Worm (Caenorhabditis elegans) whole organism, young adult: ENCODE results near the gene str-153.

ENCODE experiments used
- B0261.1 ChIP-seq: sonication (generic microtip); optimal IDR thresholded peaks from 2 replicates; lab custom pipeline; 2016; ENCODE audit warnings: mild to moderate bottlenecking, missing genetic modification characterization, moderate library complexity, missing compliant biosample characterization
- F22D6.2 ChIP-seq: sonication (generic microtip); optimal IDR thresholded peaks from 2 replicates; lab custom pipeline; 2016; ENCODE audit warnings: mild to moderate bottlenecking, missing genetic modification characterization, missing compliant biosample characterization
- F52B5.7 ChIP-seq: sonication (generic microtip); optimal IDR thresholded peaks from 2 replicates; lab custom pipeline; 2016; ENCODE audit warnings: mild to moderate bottlenecking, missing genetic modification characterization, missing compliant biosample characterization
- F55B11.4 ChIP-seq: sonication (generic microtip); optimal IDR thresholded peaks from 2 replicates; lab custom pipeline; 2016; ENCODE audit warnings: missing compliant biosample characterization, missing genetic modification characterization, borderline replicate concordance; ENCODE audit not compliant: insufficient read depth
- F57A8.1 ChIP-seq: fragments of 200-800 bp; sonication (Bioruptor generic); optimal IDR thresholded peaks from 2 replicates; lab custom pipeline; 2018; ENCODE audit warnings: mild to moderate bottlenecking, missing genetic modification characterization, moderate library complexity, missing compliant biosample characterization
- T26A5.8 ChIP-seq: sonication (generic microtip); optimal IDR thresholded peaks from 2 replicates; lab custom pipeline; 2016; ENCODE audit warnings: missing genetic modification characterization, missing compliant biosample characterization
- Y53F4B.3 ChIP-seq: fragments of 200-800 bp; sonication (Bioruptor generic); IDR thresholded peaks from 2 replicates; pipeline ENCODE4 v1.3.6; 2022; ENCODE audit warnings: missing genetic modification reagents, missing genetic modification characterization, missing compliant biosample characterization
- Y67H2A.10 ChIP-seq: fragments of 200-800 bp; sonication (Bioruptor generic); conservative IDR thresholded peaks from 2 replicates; pipeline ENCODE4 v1.3.6; 2022; ENCODE audit warnings: missing genetic modification reagents, missing genetic modification characterization, missing compliant biosample characterization
- ZK185.1 ChIP-seq: sonication (generic microtip); optimal IDR thresholded peaks from 2 replicates; lab custom pipeline; 2016; ENCODE audit warnings: mild to moderate bottlenecking, missing genetic modification characterization, missing compliant biosample characterization; ENCODE audit not compliant: poor library complexity, severe bottlenecking
- aptf-2 ChIP-seq: fragments of 200-800 bp; sonication (Bioruptor generic); conservative IDR thresholded peaks from 2 replicates; pipeline ENCODE4 v1.3.6; 2022; ENCODE audit warnings: missing genetic modification reagents, missing genetic modification characterization, missing compliant biosample characterization
- ceh-27 ChIP-seq: fragments of 200-800 bp; sonication (Bioruptor generic); optimal IDR thresholded peaks from 2 replicates; lab custom pipeline; 2018; ENCODE audit warnings: mild to moderate bottlenecking, missing genetic modification characterization, moderate library complexity, missing compliant biosample characterization
- ceh-40 ChIP-seq: fragments of 200-800 bp; sonication (Bioruptor generic); IDR thresholded peaks from 2 replicates; pipeline ENCODE4 v1.3.6; 2022; ENCODE audit warnings: missing genetic modification characterization, missing compliant biosample characterization
- ceh-58 ChIP-seq: fragments of 200-800 bp; sonication (Bioruptor generic); IDR thresholded peaks from 2 replicates; pipeline ENCODE4 v1.3.6; 2022; ENCODE audit warnings: missing genetic modification characterization, missing compliant biosample characterization
- die-1 ChIP-seq: sonication (generic microtip); optimal IDR thresholded peaks from 2 replicates; lab custom pipeline; 2016; ENCODE audit warnings: missing genotype, mild to moderate bottlenecking, missing genetic modification characterization, missing compliant biosample characterization
- dox-1 ChIP-seq: fragments of 200-800 bp; sonication (Bioruptor generic); IDR thresholded peaks from 2 replicates; pipeline ENCODE4 v1.3.6; 2022; ENCODE audit warnings: missing genetic modification reagents, missing genetic modification characterization, missing compliant biosample characterization
- dpff-1 ChIP-seq: sonication (generic microtip); optimal IDR thresholded peaks from 2 replicates; lab custom pipeline; 2017; ENCODE audit warnings: mild to moderate bottlenecking, missing genetic modification characterization, missing compliant biosample characterization
- ets-4 ChIP-seq: fragments of 200-800 bp; sonication (Bioruptor generic); optimal IDR thresholded peaks from 2 replicates; lab custom pipeline; 2018; ENCODE audit warnings: mild to moderate bottlenecking, missing genetic modification characterization, missing compliant biosample characterization
- fkh-3 ChIP-seq: sonication (generic microtip); optimal IDR thresholded peaks from 2 replicates; lab custom pipeline; 2016; ENCODE audit warnings: mild to moderate bottlenecking, missing genetic modification characterization, missing compliant biosample characterization
- gei-17 ChIP-seq: fragments of 200-800 bp; sonication (Bioruptor generic); optimal IDR thresholded peaks from 2 replicates; lab custom pipeline; 2018; ENCODE audit warnings: mild to moderate bottlenecking, missing genetic modification characterization, missing compliant biosample characterization
- hlh-26 ChIP-seq: fragments of 200-800 bp; sonication (Bioruptor generic); conservative IDR thresholded peaks from 2 replicates; pipeline ENCODE4 v1.3.6; 2022; ENCODE audit warnings: missing genetic modification reagents, missing genetic modification characterization, missing compliant biosample characterization
- hsf-1 ChIP-seq: fragments of 200-800 bp; sonication (Bioruptor generic); IDR thresholded peaks from 2 replicates; pipeline ENCODE4 v1.3.6; 2022; ENCODE audit warnings: missing genetic modification reagents, missing genetic modification characterization, missing compliant biosample characterization
- let-607 ChIP-seq, 2 experiments: fragments of 200-800 bp in 1 of 2; sonication (Bioruptor generic) in 1 of 2; sonication (generic microtip) in 1 of 2; optimal IDR thresholded peaks; 2 replicates each; lab custom pipeline; 2016 to 2018; ENCODE audit warnings: mild to moderate bottlenecking in 2 of 2, missing compliant biosample characterization in 2 of 2, missing genetic modification characterization in 2 of 2, moderate library complexity in 2 of 2, missing genotype in 1 of 2
- lin-35 ChIP-seq, 3 experiments: fragments of 150-350 bp in 2 of 3; sonication (generic microtip) in 1 of 3; optimal IDR thresholded peaks; 2 replicates each; lab custom pipeline; 2014 to 2018; ENCODE audit warnings: missing biosample characterization in 3 of 3, missing genetic modification characterization in 3 of 3, missing genetic modification reagents in 3 of 3
- lir-1 ChIP-seq: fragments of 200-800 bp; sonication (Bioruptor generic); conservative IDR thresholded peaks from 2 replicates; pipeline ENCODE4 v1.3.6; 2022; ENCODE audit warnings: missing genetic modification reagents, missing genetic modification characterization, missing compliant biosample characterization
- lsl-1 ChIP-seq: fragments of 200-800 bp; sonication (Bioruptor generic); optimal IDR thresholded peaks from 2 replicates; lab custom pipeline; 2018; ENCODE audit warnings: mild to moderate bottlenecking, missing genetic modification characterization, moderate library complexity, missing compliant biosample characterization
- lsy-27 ChIP-seq: sonication (generic microtip); optimal IDR thresholded peaks from 2 replicates; lab custom pipeline; 2017; ENCODE audit warnings: missing genetic modification characterization, mild to moderate bottlenecking, missing compliant biosample characterization, antibody characterized with exemption, missing genotype, borderline replicate concordance; ENCODE audit not compliant: insufficient read depth
- nfya-2 ChIP-seq: fragments of 200-800 bp; sonication (Bioruptor generic); IDR thresholded peaks from 2 replicates; pipeline ENCODE4 v1.3.6; 2022; ENCODE audit warnings: missing genetic modification reagents, missing genetic modification characterization, missing compliant biosample characterization
- nhr-80 ChIP-seq: sonication (generic microtip); optimal IDR thresholded peaks from 2 replicates; lab custom pipeline; 2016; ENCODE audit warnings: missing genetic modification characterization, missing compliant biosample characterization
- pha-4 ChIP-seq: fragments of 150-350 bp; sonication (generic microtip); optimal IDR thresholded peaks from 2 replicates; lab custom pipeline; 2014; ENCODE audit warnings: missing biosample characterization, missing genetic modification reagents, missing genetic modification characterization
- rcor-1 ChIP-seq: fragments of 200-800 bp; sonication (Bioruptor generic); IDR thresholded peaks from 2 replicates; pipeline ENCODE4 v1.3.6; 2022; ENCODE audit warnings: missing genetic modification reagents, missing genetic modification characterization, missing compliant biosample characterization
- sea-2 ChIP-seq: fragments of 200-800 bp; sonication (Bioruptor generic); IDR thresholded peaks from 2 replicates; pipeline ENCODE4 v1.3.6; 2022; ENCODE audit warnings: missing genetic modification characterization, missing compliant biosample characterization
- snpc-1.3 ChIP-seq: sonication (generic microtip); optimal IDR thresholded peaks from 2 replicates; lab custom pipeline; 2017; ENCODE audit warnings: missing genetic modification characterization, mild to moderate bottlenecking, missing compliant biosample characterization, antibody characterized with exemption, moderate library complexity, missing genotype, missing genetic modification reagents; ENCODE audit not compliant: insufficient read depth
- sptf-2 ChIP-seq: fragments of 200-800 bp; sonication (Bioruptor generic); optimal IDR thresholded peaks from 2 replicates; lab custom pipeline; 2018; ENCODE audit warnings: mild to moderate bottlenecking, missing genetic modification characterization, missing compliant biosample characterization
- tbx-9 ChIP-seq: sonication (generic microtip); optimal IDR thresholded peaks from 2 replicates; lab custom pipeline; 2016; ENCODE audit warnings: borderline replicate concordance, missing genetic modification characterization, inconsistent platforms, missing compliant biosample characterization
- ztf-18 ChIP-seq: sonication (generic microtip); optimal IDR thresholded peaks from 2 replicates; lab custom pipeline; 2016; ENCODE audit warnings: missing genotype, mild to moderate bottlenecking, missing genetic modification characterization, missing compliant biosample characterization
- ztf-28 ChIP-seq: fragments of 200-800 bp; sonication (Bioruptor generic); IDR thresholded peaks from 2 replicates; pipeline ENCODE4 v1.3.6; 2022; ENCODE audit warnings: missing genetic modification reagents, missing genetic modification characterization, missing compliant biosample characterization
- ztf-3 ChIP-seq: fragments of 200-800 bp; sonication (Bioruptor generic); optimal IDR thresholded peaks from 2 replicates; lab custom pipeline; 2018; ENCODE audit warnings: mild to moderate bottlenecking, missing genetic modification characterization, missing compliant biosample characterization
- ztf-6 ChIP-seq: fragments of 200-800 bp; sonication (Bioruptor generic); IDR thresholded peaks from 2 replicates; pipeline ENCODE4 v1.3.6; 2022; ENCODE audit warnings: missing genetic modification reagents, missing genetic modification characterization, missing compliant biosample characterization

str-153 gene

DNA sequence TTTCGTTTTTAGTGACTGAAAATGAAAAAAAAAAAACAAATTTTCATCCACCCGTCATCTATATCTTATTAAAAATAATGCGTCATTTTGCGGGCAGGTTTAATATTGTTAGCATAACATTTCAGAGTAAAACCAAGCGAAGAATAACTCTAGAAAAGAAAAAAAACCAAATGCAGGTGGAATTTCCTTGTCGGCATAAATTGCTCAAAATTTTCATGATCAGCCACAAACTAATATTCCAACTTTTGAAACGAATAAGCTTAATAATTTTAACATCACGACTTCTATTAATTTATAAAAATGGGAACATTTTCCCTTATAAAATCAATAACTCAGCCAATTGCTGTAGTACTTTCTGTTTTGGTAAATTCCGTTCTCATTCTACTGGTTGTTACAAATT lies 18.5 kb upstream of the str-153 start, which contains the start of gene str-155:
TSS of gene str-155 (plus strand) at position 301 of the 400 bp plus-strand sequence.
- no peak for TF ChIP-seq ets-4 (GFP tag; lab: Kevin White, UChicago)
- no peak for TF ChIP-seq gei-17 (GFP tag; lab: Kevin White, UChicago)
- TF ChIP-seq F57A8.1 (GFP tag; lab: Kevin White, UChicago) = no peak
- no peak for TF ChIP-seq nfya-2 (GFP tag; lab: Robert Waterston, UW)
- no peak for TF ChIP-seq dox-1
- TF ChIP-seq F55B11.4 (tag; lab: Kevin White, UChicago) = no peak
- no peak for TF ChIP-seq aptf-2 (GFP tag; lab: Robert Waterston, UW)
- TF ChIP-seq B0261.1 = no peak
- TF ChIP-seq dpff-1 (tag; lab: Kevin White, UChicago) = no peak
- TF ChIP-seq lin-35 (GFP tag; optimal IDR thresholded peaks at IDR 0.05; lab: Kevin White, UChicago) = no peak

DNA sequence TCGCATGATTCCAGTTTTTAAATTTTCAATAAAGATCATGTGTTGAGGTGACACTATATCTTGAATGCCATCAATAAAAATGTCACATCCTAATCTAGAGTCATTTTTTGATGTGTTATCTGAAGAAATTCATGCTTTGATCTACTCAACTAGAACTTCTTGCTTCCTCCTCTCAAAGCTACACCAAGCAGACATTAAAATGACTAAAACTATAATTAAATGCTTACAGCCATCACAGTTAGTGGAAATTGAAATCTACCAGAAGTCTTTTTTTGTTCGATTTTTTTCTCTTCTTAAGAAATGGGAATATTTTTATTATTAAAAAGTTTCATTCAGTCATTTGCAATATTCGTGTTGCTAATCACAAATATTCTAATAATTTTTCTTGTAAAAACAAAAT lies 16.4 kb upstream of the str-153 start, which contains the start of gene str-158:
TSS of gene str-158 (plus strand) at position 301 of the 400 bp plus-strand sequence.
- no peak for TF ChIP-seq hlh-26
- TF ChIP-seq F52B5.7 (tag; lab: Kevin White, UChicago) = no peak
- no peak for TF ChIP-seq tbx-9
- TF ChIP-seq Y53F4B.3 (GFP tag; lab: Robert Waterston, UW) = no peak
- TF ChIP-seq T26A5.8 = no peak
- TF ChIP-seq let-607 (tag; optimal IDR thresholded peaks at IDR 0.05; lab: Kevin White, UChicago) = no peak
- no peak for TF ChIP-seq ztf-18 (tag; lab: Kevin White, UChicago)
- no peak for TF ChIP-seq ceh-58
- TF ChIP-seq ztf-3 = no peak
- TF ChIP-seq gei-17 (GFP tag; lab: Kevin White, UChicago) = no peak
- TF ChIP-seq, all 124 proteins: peak for 0

DNA sequence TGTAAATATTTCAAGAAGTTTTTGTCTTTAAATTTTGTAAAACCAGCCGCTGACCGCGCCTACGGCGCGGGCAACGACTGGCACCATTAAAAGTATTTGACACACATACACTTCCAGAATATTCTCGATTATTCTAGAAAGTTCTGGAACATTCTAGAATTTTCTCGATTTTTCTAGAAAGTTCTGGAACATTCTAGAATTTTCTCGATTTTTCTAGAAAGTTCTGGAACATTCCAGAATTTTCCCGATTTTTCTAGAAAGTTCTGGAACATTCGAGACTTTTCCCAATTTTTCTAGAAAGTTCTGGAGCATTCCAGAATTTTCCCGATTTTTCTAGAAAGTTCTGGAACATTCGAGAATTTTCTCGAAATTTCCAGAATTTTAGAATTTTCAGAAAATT lies 13.6 kb upstream of the str-153 start:
- peak; percentile 85; the same call in 1 of the 2 replicates for TF ChIP-seq ceh-40
- TF ChIP-seq hsf-1 (GFP tag; lab: Robert Waterston, UW) = peak; percentile 97

DNA sequence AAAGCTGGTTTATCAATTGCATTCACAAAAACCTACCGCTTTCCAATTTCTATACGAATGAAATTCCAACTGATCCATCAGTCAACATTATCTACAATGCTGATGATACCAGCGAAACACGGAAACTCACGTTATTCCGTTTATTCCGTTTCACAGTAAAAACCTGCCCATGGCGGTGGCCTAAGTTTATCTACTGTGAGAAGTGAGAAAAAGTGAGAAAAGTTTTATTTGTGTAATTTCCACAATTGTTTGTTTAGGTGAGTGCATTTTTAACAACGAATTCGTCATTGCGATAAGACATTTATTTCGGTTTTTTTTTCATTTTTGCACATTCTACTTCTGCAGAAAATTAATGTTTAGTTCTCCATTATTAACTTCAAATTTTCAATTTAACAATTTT lies 4.2 kb upstream of the str-153 start, which contains the start of gene Y9C9A.8:
TSS of gene Y9C9A.8 (plus strand) at position 301 of the 400 bp plus-strand sequence.
- TF ChIP-seq pha-4 = no peak
- TF ChIP-seq ztf-28 (GFP tag; lab: Robert Waterston, UW) = no peak
- no peak for TF ChIP-seq sptf-2 (GFP tag; lab: Kevin White, UChicago)
- TF ChIP-seq fkh-3 (tag; lab: Kevin White, UChicago) = no peak
- TF ChIP-seq lsl-1 (GFP tag; lab: Kevin White, UChicago) = no peak
- no peak for TF ChIP-seq lsy-27 (tag; lab: Kevin White, UChicago)
- TF ChIP-seq gei-17 (GFP tag; lab: Kevin White, UChicago) = no peak
- no peak for TF ChIP-seq snpc-1.3
- TF ChIP-seq F22D6.2 (tag; lab: Kevin White, UChicago) = no peak
- TF ChIP-seq ZK185.1 = no peak
- no peak for TF ChIP-seq Y67H2A.10 (GFP tag; lab: Robert Waterston, UW)
- no peak for TF ChIP-seq rcor-1 (GFP tag; lab: Robert Waterston, UW)
- no peak for TF ChIP-seq ceh-27
- no peak for TF ChIP-seq die-1 (tag; lab: Kevin White, UChicago)
- no peak for TF ChIP-seq ztf-6
- TF ChIP-seq nhr-80 (tag; lab: Kevin White, UChicago) = no peak
- no peak for TF ChIP-seq lir-1
- TF ChIP-seq sea-2 = no peak
